Fruit fly (Drosophila melanogaster) whole organism, embryonic: ENCODE results near the gene hop.

Experiments
- Aef1 ChIP-seq: fragments of 200-800 bp; sonication (Bioruptor generic); IDR thresholded peaks from 3 replicates; pipeline ENCODE4 v1.3.6; 2022; ENCODE audit warnings: missing biosample characterization, missing genetic modification characterization
- CG10267 ChIP-seq: fragments of 200-800 bp; sonication (Bioruptor generic); optimal IDR thresholded peaks from 2 replicates; lab custom pipeline; 2018; ENCODE audit warnings: missing biosample characterization, mild to moderate bottlenecking, missing genetic modification characterization, moderate library complexity
- CG12104 ChIP-seq: fragments of 200-800 bp; sonication (Bioruptor generic); optimal IDR thresholded peaks from 3 replicates; lab custom pipeline; 2016; ENCODE audit warnings: missing biosample characterization, missing genetic modification characterization
- CG14014 ChIP-seq: fragments of 200-800 bp; sonication (Bioruptor generic); IDR thresholded peaks from 2 replicates; pipeline ENCODE4 v1.3.6; 2022; ENCODE audit warnings: missing biosample characterization, missing genetic modification characterization
- CG1602 ChIP-seq: fragments of 200-800 bp; sonication (Bioruptor generic); optimal IDR thresholded peaks from 3 replicates; lab custom pipeline; 2016; ENCODE audit warnings: missing biosample characterization, missing genetic modification characterization
- CG1603 ChIP-seq: fragments of 200-800 bp; sonication (Bioruptor generic); optimal IDR thresholded peaks from 2 replicates; lab custom pipeline; 2019; ENCODE audit warnings: missing biosample characterization, mild to moderate bottlenecking, missing genetic modification characterization, moderate library complexity
- CG1647 ChIP-seq: fragments of 200-800 bp; sonication (Bioruptor generic); optimal IDR thresholded peaks from 3 replicates; lab custom pipeline; 2016; ENCODE audit warnings: missing biosample characterization, missing genetic modification characterization
- CG17186 ChIP-seq: fragments of 200-800 bp; sonication (Bioruptor generic); optimal IDR thresholded peaks from 3 replicates; lab custom pipeline; 2017; ENCODE audit warnings: missing biosample characterization, missing genetic modification reagents, missing genetic modification characterization
- CG17612 ChIP-seq: fragments of 200-800 bp; sonication (Bioruptor generic); IDR thresholded peaks from 2 replicates; pipeline ENCODE4 v1.3.6; 2022; ENCODE audit warnings: missing biosample characterization, missing genetic modification characterization
- CG17829 ChIP-seq: fragments of 200-800 bp; optimal IDR thresholded peaks from 2 replicates; lab custom pipeline; 2019; ENCODE audit warnings: missing biosample characterization, mild to moderate bottlenecking, missing genetic modification characterization, moderate library complexity
- CG2120 ChIP-seq: fragments of 200-800 bp; sonication (Bioruptor generic); optimal IDR thresholded peaks from 3 replicates; lab custom pipeline; 2016; ENCODE audit warnings: missing biosample characterization, missing genetic modification characterization
- CG2202 ChIP-seq: fragments of 200-800 bp; sonication (Bioruptor generic); optimal IDR thresholded peaks from 2 replicates; lab custom pipeline; 2018; ENCODE audit warnings: missing biosample characterization, mild to moderate bottlenecking, missing genetic modification characterization
- CG2875 ChIP-seq: fragments of 200-800 bp; sonication (Bioruptor generic); optimal IDR thresholded peaks from 2 replicates; lab custom pipeline; 2017; ENCODE audit warnings: missing biosample characterization, mild to moderate bottlenecking, missing genetic modification characterization, missing genetic modification reagents
- CG33557 ChIP-seq: fragments of 200-800 bp; sonication (Bioruptor generic); optimal IDR thresholded peaks from 2 replicates; lab custom pipeline; 2019; ENCODE audit warnings: missing biosample characterization, mild to moderate bottlenecking, missing genetic modification characterization, moderate library complexity
- CG3407 ChIP-seq: fragments of 200-800 bp; sonication (Bioruptor generic); optimal IDR thresholded peaks from 2 replicates; lab custom pipeline; 2018; ENCODE audit warnings: missing biosample characterization, mild to moderate bottlenecking, missing genetic modification characterization
- CG3847 ChIP-seq: fragments of 200-800 bp; sonication (Bioruptor generic); IDR thresholded peaks from 2 replicates; pipeline ENCODE4 v1.3.6; 2022; ENCODE audit warnings: missing biosample characterization, missing genetic modification characterization
- CG3995 ChIP-seq: fragments of 200-800 bp; sonication (Bioruptor generic); optimal IDR thresholded peaks from 3 replicates; lab custom pipeline; 2016; ENCODE audit warnings: missing biosample characterization, missing genetic modification characterization
- CG4404 ChIP-seq: fragments of 200-800 bp; sonication (Bioruptor generic); IDR thresholded peaks from 2 replicates; pipeline ENCODE4 v1.3.6; 2022; ENCODE audit warnings: missing biosample characterization, missing genetic modification characterization
- CG7556 ChIP-seq: fragments of 200-800 bp; sonication (Bioruptor generic); optimal IDR thresholded peaks from 2 replicates; lab custom pipeline; 2017; ENCODE audit warnings: missing biosample characterization, mild to moderate bottlenecking, missing genetic modification characterization
- CG7928 ChIP-seq: fragments of 200-800 bp; sonication (Bioruptor generic); optimal IDR thresholded peaks from 2 replicates; lab custom pipeline; 2017; ENCODE audit warnings: missing biosample characterization, mild to moderate bottlenecking, missing genetic modification characterization
- CG8388 ChIP-seq: fragments of 200-800 bp; sonication (Bioruptor generic); optimal IDR thresholded peaks from 2 replicates; lab custom pipeline; 2019; ENCODE audit warnings: missing biosample characterization, mild to moderate bottlenecking, missing genetic modification characterization, moderate library complexity
- CG8478 ChIP-seq: fragments of >200 bp; optimal IDR thresholded peaks from 2 replicates; lab custom pipeline; 2018
- CG8944 ChIP-seq: fragments of 200-800 bp; sonication (Bioruptor generic); optimal IDR thresholded peaks from 3 replicates; lab custom pipeline; 2016; ENCODE audit warnings: missing biosample characterization, missing genetic modification characterization
- CG9817 ChIP-seq: fragments of 200-800 bp; sonication (Bioruptor generic); optimal IDR thresholded peaks from 2 replicates; lab custom pipeline; 2018; ENCODE audit warnings: missing biosample characterization, mild to moderate bottlenecking, missing genetic modification characterization, moderate library complexity
- CTCF ChIP-seq: fragments of 200-800 bp; sonication (Bioruptor generic); optimal IDR thresholded peaks from 2 replicates; lab custom pipeline; 2017; ENCODE audit warnings: missing biosample characterization, mild to moderate bottlenecking, missing genetic modification characterization, moderate library complexity
- Dbx ChIP-seq: fragments of 200-800 bp; sonication (Bioruptor generic); IDR thresholded peaks from 3 replicates; pipeline ENCODE4 v1.3.6; 2022; ENCODE audit warnings: missing biosample characterization, missing genetic modification characterization
- Dip3 ChIP-seq: fragments of 200-800 bp; sonication (Bioruptor generic); optimal IDR thresholded peaks from 3 replicates; lab custom pipeline; 2016; ENCODE audit warnings: missing biosample characterization, missing genetic modification characterization
- Drgx ChIP-seq: fragments of 200-800 bp; sonication (Bioruptor generic); IDR thresholded peaks from 2 replicates; pipeline ENCODE4 v1.3.6; 2022; ENCODE audit warnings: missing biosample characterization, missing genetic modification characterization
- H2.0 ChIP-seq: fragments of 200-800 bp; sonication (Bioruptor generic); IDR thresholded peaks from 2 replicates; pipeline ENCODE4 v1.3.6; 2022; ENCODE audit warnings: missing biosample characterization, missing genetic modification characterization
- Jarid2 ChIP-seq: fragments of 200-800 bp; sonication (Bioruptor generic); optimal IDR thresholded peaks from 3 replicates; lab custom pipeline; 2017; ENCODE audit warnings: mild to moderate bottlenecking, missing biosample characterization, missing genetic modification reagents, missing genetic modification characterization
- MTF-1 ChIP-seq: fragments of 200-800 bp; sonication (Bioruptor generic); optimal IDR thresholded peaks from 2 replicates; lab custom pipeline; 2018; ENCODE audit warnings: missing biosample characterization, mild to moderate bottlenecking, missing genetic modification characterization, borderline replicate concordance
- Med ChIP-seq: fragments of 200-800 bp; sonication (Bioruptor generic); peaks from one replicate; lab custom pipeline; 2016; ENCODE audit warnings: missing biosample characterization, missing genetic modification characterization, mild to moderate bottlenecking, inconsistent platforms, moderate library complexity
- Myb ChIP-seq: fragments of 200-800 bp; sonication (Bioruptor generic); optimal IDR thresholded peaks from 2 replicates; lab custom pipeline; 2016; ENCODE audit warnings: missing biosample characterization, missing genetic modification characterization
- Vsx1 ChIP-seq: fragments of 200-800 bp; sonication (Bioruptor generic); optimal IDR thresholded peaks from 2 replicates; lab custom pipeline; 2017; ENCODE audit warnings: missing biosample characterization, mild to moderate bottlenecking, missing genetic modification characterization, missing genetic modification reagents
- Xbp1 ChIP-seq: fragments of 200-800 bp; sonication (Bioruptor generic); optimal IDR thresholded peaks from 3 replicates; lab custom pipeline; 2016; ENCODE audit warnings: missing biosample characterization, mild to moderate bottlenecking, missing genetic modification characterization
- ap ChIP-seq: fragments of 200-800 bp; sonication (Bioruptor generic); IDR thresholded peaks from 2 replicates; pipeline ENCODE4 v1.3.6; 2022; ENCODE audit warnings: missing biosample characterization, missing genetic modification characterization
- crp ChIP-seq, 2 experiments: fragments of 200-800 bp; sonication (Bioruptor generic); optimal IDR thresholded peaks; 2 replicates in 1 of 2; 3 replicates in 1 of 2; lab custom pipeline; 2017; ENCODE audit warnings: missing biosample characterization in 2 of 2, missing genetic modification characterization in 2 of 2, mild to moderate bottlenecking in 1 of 2, moderate library complexity in 1 of 2
- dmrt11E ChIP-seq: fragments of 200-800 bp; sonication (Bioruptor generic); optimal IDR thresholded peaks from 3 replicates; lab custom pipeline; 2018; ENCODE audit warnings: missing biosample characterization, mild to moderate bottlenecking, missing genetic modification characterization, moderate library complexity
- insv ChIP-seq, 2 experiments: fragments of 200-800 bp; sonication (Bioruptor generic); optimal IDR thresholded peaks; 3 replicates each; lab custom pipeline; 2016 to 2018; ENCODE audit warnings: missing biosample characterization in 2 of 2, missing genetic modification characterization in 2 of 2
- lov ChIP-seq, 2 experiments: fragments of 200-800 bp in 1 of 2; fragments of >200 bp in 1 of 2; sonication (Bioruptor generic) in 1 of 2; IDR thresholded peaks in 1 of 2; optimal IDR thresholded peaks in 1 of 2; 2 replicates in 1 of 2; 3 replicates in 1 of 2; pipeline versions ENCODE4 v1.3.6 to Lab custom; 2017 to 2022; ENCODE audit warnings: missing biosample characterization in 1 of 2, missing genetic modification characterization in 1 of 2
- nom ChIP-seq: fragments of 200-800 bp; sonication (Bioruptor generic); optimal IDR thresholded peaks from 2 replicates; lab custom pipeline; 2017; ENCODE audit warnings: missing biosample characterization, missing genetic modification characterization, mild to moderate bottlenecking, moderate library complexity, missing genetic modification reagents
- peb ChIP-seq: fragments of 200-800 bp; sonication (Bioruptor generic); IDR thresholded peaks from 2 replicates; pipeline ENCODE4 v1.3.6; 2022; ENCODE audit warnings: missing biosample characterization, missing genetic modification characterization
- prd ChIP-seq, 3 experiments: fragments of >200 bp in 2 of 3; fragments of 200-800 bp in 1 of 3; sonication (Bioruptor generic) in 1 of 3; optimal IDR thresholded peaks in 2 of 3; IDR thresholded peaks in 1 of 3; 2 replicates in 2 of 3; 3 replicates in 1 of 3; pipeline versions ENCODE4 v1.3.6 to Lab custom; 2017 to 2022; ENCODE audit warnings: missing biosample characterization in 1 of 3, missing genetic modification characterization in 1 of 3
- rib ChIP-seq: fragments of 200-800 bp; sonication (Bioruptor generic); IDR thresholded peaks from 2 replicates; pipeline ENCODE4 v1.3.6; 2022; ENCODE audit warnings: missing biosample characterization, missing genetic modification characterization
- sisA ChIP-seq: fragments of 200-800 bp; sonication (Bioruptor generic); IDR thresholded peaks from 2 replicates; pipeline ENCODE4 v1.3.6; 2022; ENCODE audit warnings: missing biosample characterization, missing genetic modification characterization
- sr ChIP-seq: fragments of 200-800 bp; sonication (Bioruptor generic); IDR thresholded peaks from 3 replicates; pipeline ENCODE4 v1.3.6; 2022; ENCODE audit warnings: missing biosample characterization, missing genetic modification characterization
- trem ChIP-seq: fragments of 200-800 bp; optimal IDR thresholded peaks from 3 replicates; lab custom pipeline; 2019; ENCODE audit warnings: missing biosample characterization, mild to moderate bottlenecking, missing genetic modification characterization, moderate library complexity
- tup ChIP-seq: fragments of 200-800 bp; sonication (Bioruptor generic); optimal IDR thresholded peaks from 2 replicates; lab custom pipeline; 2016; ENCODE audit warnings: missing biosample characterization, mild to moderate bottlenecking, missing genetic modification characterization, moderate library complexity
- wek ChIP-seq: fragments of 200-800 bp; sonication (Bioruptor generic); optimal IDR thresholded peaks from 3 replicates; lab custom pipeline; 2018; ENCODE audit warnings: missing biosample characterization, mild to moderate bottlenecking, missing genetic modification characterization, moderate library complexity

The hop gene

DNA sequence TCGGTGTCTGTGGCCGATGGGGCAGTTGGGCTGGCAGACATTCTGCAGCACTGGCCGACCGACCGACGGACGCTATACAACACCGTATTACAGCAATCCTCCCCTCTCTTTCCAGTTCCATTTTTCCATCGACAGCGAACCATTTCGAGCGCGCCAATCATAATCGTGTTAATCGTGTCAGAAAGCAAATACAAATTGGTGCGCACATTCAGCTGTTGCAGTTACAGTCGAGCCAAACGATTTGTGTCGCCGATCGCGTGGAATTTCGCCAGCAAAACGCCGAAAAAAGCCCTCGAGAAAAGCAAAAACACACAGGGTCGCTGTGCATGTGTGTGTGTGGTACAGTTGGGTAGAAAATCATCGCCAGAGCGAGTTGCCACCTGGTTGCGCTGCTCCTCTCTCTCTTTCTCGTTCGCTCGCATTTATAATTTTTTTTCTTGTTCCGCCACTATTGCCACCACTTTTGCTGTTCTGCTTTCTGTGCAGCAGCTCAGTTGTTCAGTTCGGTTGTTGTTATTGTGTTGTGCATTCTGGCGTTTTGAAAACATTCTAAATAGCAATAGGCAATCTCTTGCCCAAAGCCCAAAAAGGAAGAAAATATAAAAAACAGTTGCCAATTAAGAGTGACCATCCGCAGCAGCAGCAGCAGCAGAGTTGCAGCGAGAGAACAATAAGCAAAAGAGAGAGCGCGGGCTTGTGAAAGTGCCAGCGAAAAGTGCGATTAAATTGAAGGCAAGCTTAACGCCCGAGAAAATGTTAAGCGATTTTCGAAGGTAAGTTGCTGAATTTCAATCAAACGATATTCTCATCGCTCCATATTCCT is 17.2 kb downstream of the hop start, which contains the start of gene CG1737 (continued):
- TF ChIP-seq Drgx = 0 out of 2 replicates have a peak, but pooled peaks have one; percentile 6
- no peak for TF ChIP-seq trem
- TF ChIP-seq CG3995 (GFP tag; lab: Kevin White, UChicago) = no peak
- no peak for TF ChIP-seq CG17612 (GFP tag; lab: Robert Waterston, UW)
- peak; percentile 5 for TF ChIP-seq CG8944
- no peak for TF ChIP-seq CG1602 (GFP tag; lab: Kevin White, UChicago)
- TF ChIP-seq CG9817 (tag; lab: Kevin White, UChicago) = no peak
- no peak for TF ChIP-seq crp (GFP tag; optimal IDR thresholded peaks at IDR 0.05; lab: Kevin White, UChicago)
- no peak for TF ChIP-seq Dip3 (GFP tag; lab: Kevin White, UChicago)
- no peak for TF ChIP-seq CG1647 (GFP tag; lab: Kevin White, UChicago)
- TF ChIP-seq CG10267 (tag; lab: Kevin White, UChicago) = peak; percentile 79
- TF ChIP-seq Myb (GFP tag; lab: Kevin White, UChicago) = no peak
- peak; percentile 1 for TF ChIP-seq CG1603 (tag; lab: Kevin White, UChicago)
- no peak for TF ChIP-seq CG17829
- TF ChIP-seq Aef1 (GFP tag; lab: Robert Waterston, UW) = no peak
- TF ChIP-seq CG7556 = no peak
- TF ChIP-seq CG14014 (GFP tag; lab: Robert Waterston, UW) = no peak
- TF ChIP-seq rib (GFP tag; lab: Robert Waterston, UW) = no peak
- TF ChIP-seq ap (GFP tag; lab: Robert Waterston, UW) = no peak
- 0 out of 2 replicates have a peak, but pooled peaks have one; percentile 7 for TF ChIP-seq H2.0 (GFP tag; lab: Robert Waterston, UW)
- no peak for TF ChIP-seq CTCF (GFP tag; lab: Kevin White, UChicago)
- no peak for TF ChIP-seq Xbp1
- TF ChIP-seq Vsx1 = no peak
- TF ChIP-seq CG3407 (GFP tag; lab: Kevin White, UChicago) = no peak
- no peak for TF ChIP-seq tup (GFP tag; lab: Kevin White, UChicago)
- no peak for TF ChIP-seq Dbx
- TF ChIP-seq Med (GFP tag; lab: Kevin White, UChicago) = peak; percentile 80
- no peak for TF ChIP-seq lov (optimal IDR thresholded peaks at IDR 0.05; lab: Kevin White, UChicago)
- TF ChIP-seq lov (GFP tag; IDR thresholded peaks at IDR 0.05; lab: Robert Waterston, UW) = no peak
- no peak for TF ChIP-seq wek (GFP tag; lab: Kevin White, UChicago)
- no peak for TF ChIP-seq MTF-1
- no peak for TF ChIP-seq prd (optimal IDR thresholded peaks at IDR 0.05; lab: Kevin White, UChicago)
- TF ChIP-seq prd (GFP tag; IDR thresholded peaks at IDR 0.05; lab: Robert Waterston, UW) = no peak
- TF ChIP-seq CG2120 = peak; percentile 10
- TF ChIP-seq insv (GFP tag; optimal IDR thresholded peaks at IDR 0.05; lab: Kevin White, UChicago) = no peak
- TF ChIP-seq CG17186 = no peak
- no peak for TF ChIP-seq CG33557
- TF ChIP-seq CG8478 (lab: Kevin White, UChicago) = no peak
- TF ChIP-seq CG8388 (GFP tag; lab: Kevin White, UChicago) = peak; percentile 37
- TF ChIP-seq Jarid2 (GFP tag; lab: Kevin White, UChicago) = no peak
- no peak for TF ChIP-seq CG12104 (GFP tag; lab: Kevin White, UChicago)
- TF ChIP-seq nom (GFP tag; lab: Kevin White, UChicago) = peak; percentile 32
- TF ChIP-seq CG7928 (GFP tag; lab: Kevin White, UChicago) = no peak
- no peak for TF ChIP-seq CG2202 (tag; lab: Kevin White, UChicago)
- no peak for TF ChIP-seq dmrt11E (tag; lab: Kevin White, UChicago)
- TF ChIP-seq CG2875 (GFP tag; lab: Kevin White, UChicago) = no peak
- 0 out of 2 replicates have a peak, but pooled peaks have one; percentile 7 for TF ChIP-seq CG3847 (GFP tag; lab: Robert Waterston, UW)
- TF ChIP-seq CG4404 (GFP tag; lab: Robert Waterston, UW) = no peak
- TF ChIP-seq sr (GFP tag; lab: Robert Waterston, UW) = no peak
- TF ChIP-seq peb (GFP tag; lab: Robert Waterston, UW) = no peak
- no peak for TF ChIP-seq sisA (GFP tag; lab: Robert Waterston, UW)
